Fruit fly (Drosophila melanogaster) whole organism, prepupa: Measurements from ENCODE around the gene Alg13.

Experiments used
- Blimp-1 ChIP-seq: fragments of 200-800 bp; sonication (Bioruptor generic); optimal IDR thresholded peaks from 3 replicates; lab custom pipeline; 2017; ENCODE audit warnings: missing biosample characterization, missing genetic modification characterization, mild to moderate bottlenecking, moderate library complexity, missing genetic modification reagents
- CG10669 ChIP-seq: fragments of 200-800 bp; sonication (Bioruptor generic); optimal IDR thresholded peaks from 3 replicates; lab custom pipeline; 2018; ENCODE audit warnings: missing biosample characterization, mild to moderate bottlenecking, missing genetic modification characterization, moderate library complexity
- CG11294 ChIP-seq: fragments of 200-800 bp; sonication (Bioruptor generic); IDR thresholded peaks from 2 replicates; pipeline ENCODE4 v1.3.6; 2022; ENCODE audit warnings: missing biosample characterization, missing genetic modification characterization
- CG11762 ChIP-seq: fragments of 200-800 bp; sonication (Bioruptor generic); optimal IDR thresholded peaks from 3 replicates; lab custom pipeline; 2016; ENCODE audit warnings: missing biosample characterization, missing genetic modification characterization; ENCODE audit not compliant: insufficient read depth
- CG11902 ChIP-seq: fragments of 200-800 bp; sonication (Bioruptor generic); optimal IDR thresholded peaks from 3 replicates; lab custom pipeline; 2016; ENCODE audit warnings: missing biosample characterization, missing genetic modification characterization
- CG15336 ChIP-seq: fragments of 200-800 bp; sonication (Bioruptor generic); IDR thresholded peaks from 2 replicates; pipeline ENCODE4 v1.3.6; 2022; ENCODE audit warnings: missing biosample characterization, missing genetic modification characterization
- CG16779 ChIP-seq: fragments of 200-800 bp; sonication (Bioruptor generic); optimal IDR thresholded peaks from 3 replicates; lab custom pipeline; 2017; ENCODE audit warnings: missing biosample characterization, mild to moderate bottlenecking, missing genetic modification characterization
- CG3032 ChIP-seq: fragments of 200-800 bp; optimal IDR thresholded peaks from 2 replicates; lab custom pipeline; 2019; ENCODE audit warnings: missing biosample characterization, mild to moderate bottlenecking, missing genetic modification characterization, moderate library complexity
- CG31627 ChIP-seq: fragments of 200-800 bp; sonication (Bioruptor generic); optimal IDR thresholded peaks from 3 replicates; lab custom pipeline; 2016; ENCODE audit warnings: missing biosample characterization, missing genetic modification characterization
- CG32006 ChIP-seq: fragments of 200-800 bp; sonication (Bioruptor generic); optimal IDR thresholded peaks from 3 replicates; lab custom pipeline; 2017; ENCODE audit warnings: missing biosample characterization, mild to moderate bottlenecking, missing genetic modification characterization
- CG34406 ChIP-seq: fragments of 200-800 bp; sonication (Bioruptor generic); optimal IDR thresholded peaks from 3 replicates; lab custom pipeline; 2016; ENCODE audit warnings: missing biosample characterization, missing genetic modification characterization
- CG3919 ChIP-seq: fragments of 200-800 bp; sonication (Bioruptor generic); optimal IDR thresholded peaks from 3 replicates; lab custom pipeline; 2016; ENCODE audit warnings: missing biosample characterization, missing genetic modification characterization
- CG4318 ChIP-seq: fragments of 200-800 bp; sonication (Bioruptor generic); optimal IDR thresholded peaks from 3 replicates; lab custom pipeline; 2017; ENCODE audit warnings: missing biosample characterization, mild to moderate bottlenecking, missing genetic modification characterization
- CG6163 ChIP-seq: fragments of 200-800 bp; sonication (Bioruptor generic); IDR thresholded peaks from 3 replicates; pipeline ENCODE4 v1.3.6; 2022; ENCODE audit warnings: missing biosample characterization, missing genetic modification characterization
- CG6792 ChIP-seq: fragments of 200-800 bp; sonication (Bioruptor generic); optimal IDR thresholded peaks from 3 replicates; lab custom pipeline; 2016; ENCODE audit warnings: missing biosample characterization, missing genetic modification characterization
- CG6808 ChIP-seq: fragments of 200-800 bp; sonication (Bioruptor generic); optimal IDR thresholded peaks from 3 replicates; lab custom pipeline; 2017; ENCODE audit warnings: missing biosample characterization, missing genetic modification characterization, mild to moderate bottlenecking, moderate library complexity, missing genetic modification reagents
- CG6854 ChIP-seq: fragments of 200-800 bp; sonication (Bioruptor generic); optimal IDR thresholded peaks from 2 replicates; lab custom pipeline; 2017; ENCODE audit warnings: missing biosample characterization, mild to moderate bottlenecking, missing genetic modification characterization
- CG7368 ChIP-seq: fragments of 200-800 bp; sonication (Bioruptor generic); optimal IDR thresholded peaks from 3 replicates; lab custom pipeline; 2016; ENCODE audit warnings: missing biosample characterization, missing genetic modification characterization
- CG8632 ChIP-seq: fragments of 200-800 bp; sonication (Bioruptor generic); optimal IDR thresholded peaks from 3 replicates; lab custom pipeline; 2016; ENCODE audit warnings: missing biosample characterization, missing genetic modification characterization
- CG9139 ChIP-seq: fragments of 200-800 bp; sonication (Bioruptor generic); optimal IDR thresholded peaks from 3 replicates; lab custom pipeline; 2017; ENCODE audit warnings: missing biosample characterization, mild to moderate bottlenecking, missing genetic modification characterization
- Eip75B ChIP-seq: fragments of 200-800 bp; sonication (Bioruptor generic); optimal IDR thresholded peaks from 3 replicates; lab custom pipeline; 2016; ENCODE audit warnings: missing biosample characterization, missing genetic modification characterization
- Eip93F ChIP-seq: fragments of 200-800 bp; sonication (Bioruptor generic); optimal IDR thresholded peaks from 2 replicates; lab custom pipeline; 2016; ENCODE audit warnings: missing biosample characterization, mild to moderate bottlenecking, missing genetic modification characterization
- Ets21C ChIP-seq: fragments of 200-800 bp; sonication (Bioruptor generic); optimal IDR thresholded peaks from 3 replicates; lab custom pipeline; 2016; ENCODE audit warnings: missing biosample characterization, missing genetic modification characterization
- Ets96B ChIP-seq: fragments of 200-800 bp; optimal IDR thresholded peaks from 2 replicates; lab custom pipeline; 2019; ENCODE audit warnings: missing biosample characterization, mild to moderate bottlenecking, missing genetic modification characterization, moderate library complexity
- Gug ChIP-seq: fragments of 200-800 bp; sonication (Bioruptor generic); IDR thresholded peaks from 2 replicates; pipeline ENCODE4 v1.3.6; 2022; ENCODE audit warnings: missing biosample characterization, missing genetic modification characterization
- Hr39 ChIP-seq: fragments of 200-800 bp; sonication (Bioruptor generic); optimal IDR thresholded peaks from 2 replicates; lab custom pipeline; 2016; ENCODE audit warnings: missing biosample characterization, missing genetic modification characterization
- Hr4 ChIP-seq: fragments of 200-800 bp; sonication (Bioruptor generic); optimal IDR thresholded peaks from 3 replicates; lab custom pipeline; 2016; ENCODE audit warnings: missing biosample characterization, missing genetic modification characterization
- OdsH ChIP-seq: fragments of 200-800 bp; sonication (Bioruptor generic); optimal IDR thresholded peaks from 3 replicates; lab custom pipeline; 2016; ENCODE audit warnings: missing biosample characterization, missing genetic modification characterization
- Smox ChIP-seq: fragments of 200-800 bp; sonication (Bioruptor generic); optimal IDR thresholded peaks from 3 replicates; lab custom pipeline; 2016; ENCODE audit warnings: missing biosample characterization, missing genetic modification characterization
- Sox102F ChIP-seq: fragments of 200-800 bp; sonication (Bioruptor generic); optimal IDR thresholded peaks from 2 replicates; lab custom pipeline; 2016; ENCODE audit warnings: missing biosample characterization, mild to moderate bottlenecking, missing genetic modification characterization
- Sox15 ChIP-seq: fragments of 200-800 bp; sonication (Bioruptor generic); optimal IDR thresholded peaks from 3 replicates; lab custom pipeline; 2016; ENCODE audit warnings: missing biosample characterization, missing genetic modification characterization
- acj6 ChIP-seq: fragments of 200-800 bp; sonication (Bioruptor generic); optimal IDR thresholded peaks from 3 replicates; lab custom pipeline; 2016; ENCODE audit warnings: missing biosample characterization, missing genetic modification characterization
- cyc ChIP-seq: fragments of 200-800 bp; sonication (Bioruptor generic); optimal IDR thresholded peaks from 3 replicates; lab custom pipeline; 2016; ENCODE audit warnings: missing biosample characterization, missing genetic modification characterization
- dsx ChIP-seq: fragments of 200-800 bp; optimal IDR thresholded peaks from 3 replicates; lab custom pipeline; 2019; ENCODE audit warnings: missing biosample characterization, mild to moderate bottlenecking, missing genetic modification characterization, moderate library complexity; ENCODE audit not compliant: poor library complexity, severe bottlenecking
- eg ChIP-seq: fragments of 200-800 bp; sonication (Bioruptor generic); IDR thresholded peaks from 3 replicates; pipeline ENCODE4 v1.3.6; 2022; ENCODE audit warnings: missing biosample characterization, missing genetic modification characterization
- esn ChIP-seq: fragments of 200-800 bp; sonication (Bioruptor generic); optimal IDR thresholded peaks from 2 replicates; lab custom pipeline; 2016; ENCODE audit warnings: missing biosample characterization, mild to moderate bottlenecking, missing genetic modification characterization, moderate library complexity
- fd59A ChIP-seq: fragments of 200-800 bp; sonication (Bioruptor generic); optimal IDR thresholded peaks from 2 replicates; lab custom pipeline; 2017; ENCODE audit warnings: missing biosample characterization, mild to moderate bottlenecking, missing genetic modification characterization, missing genetic modification reagents
- fkh ChIP-seq: fragments of 200-800 bp; sonication (Bioruptor generic); optimal IDR thresholded peaks from 3 replicates; lab custom pipeline; 2017; ENCODE audit warnings: missing biosample characterization, mild to moderate bottlenecking, missing genetic modification characterization, moderate library complexity
- lz ChIP-seq: fragments of 200-800 bp; sonication (Bioruptor generic); optimal IDR thresholded peaks from 3 replicates; lab custom pipeline; 2016; ENCODE audit warnings: missing biosample characterization, missing genetic modification characterization
- salr ChIP-seq, 2 experiments: fragments of 200-800 bp; sonication (Bioruptor generic); optimal IDR thresholded peaks; 3 replicates each; lab custom pipeline; 2016 to 2018; ENCODE audit warnings: missing biosample characterization in 2 of 2, missing genetic modification characterization in 2 of 2, mild to moderate bottlenecking in 1 of 2
- spab ChIP-seq: fragments of 200-800 bp; sonication (Bioruptor generic); optimal IDR thresholded peaks from 2 replicates; lab custom pipeline; 2017; ENCODE audit warnings: missing biosample characterization, mild to moderate bottlenecking, missing genetic modification characterization, missing genetic modification reagents
- ss ChIP-seq, 2 experiments: fragments of 200-800 bp; sonication (Bioruptor generic); optimal IDR thresholded peaks; 2 replicates in 1 of 2; 3 replicates in 1 of 2; lab custom pipeline; 2017 to 2018; ENCODE audit warnings: mild to moderate bottlenecking in 2 of 2, missing biosample characterization in 2 of 2, missing genetic modification characterization in 2 of 2, moderate library complexity in 1 of 2
- topi ChIP-seq: fragments of 200-800 bp; sonication (Bioruptor generic); optimal IDR thresholded peaks from 3 replicates; lab custom pipeline; 2016; ENCODE audit warnings: missing biosample characterization, missing genetic modification characterization
- vri ChIP-seq: fragments of 200-800 bp; sonication (Bioruptor generic); optimal IDR thresholded peaks from 3 replicates; lab custom pipeline; 2016; ENCODE audit warnings: missing biosample characterization, mild to moderate bottlenecking, missing genetic modification characterization

Alg13 gene

DNA sequence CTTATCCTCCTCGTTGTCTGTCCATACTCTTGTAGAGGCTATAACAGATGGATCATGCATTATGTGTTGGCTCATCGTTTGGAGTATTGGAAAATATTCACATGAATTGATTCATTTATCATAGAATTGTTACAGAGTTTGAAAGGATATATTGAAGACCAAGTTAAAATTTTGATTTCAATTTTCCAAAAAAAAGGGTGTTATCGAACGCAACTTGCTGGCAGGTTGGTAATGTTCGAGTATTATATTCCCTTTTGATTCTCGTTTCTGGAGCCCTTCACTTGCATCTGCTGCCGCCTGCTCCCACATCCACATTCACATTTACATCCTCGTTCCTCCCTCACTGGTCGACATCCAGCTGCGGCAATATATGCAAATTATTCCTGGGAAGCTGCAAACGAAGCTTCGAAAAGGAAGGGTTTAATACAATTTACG, 42.3 kb downstream of the Alg13 start (continued):
- TF ChIP-seq Eip75B (GFP tag; lab: Kevin White, UChicago) (no peak), vri (GFP tag; lab: Kevin White, UChicago) (no peak), salr (GFP tag; optimal IDR thresholded peaks at IDR 0.05; lab: Kevin White, UChicago) (peak in 1 of 2 experiments; percentile 60), CG6163 (GFP tag; lab: Robert Waterston, UW) (peak; percentile 91), CG15336 (GFP tag; lab: Robert Waterston, UW) (peak; percentile 38), CG3919 (GFP tag; lab: Kevin White, UChicago) (peak; percentile 78), CG3032 (tag; lab: Kevin White, UChicago) (peak; percentile 83), cyc (GFP tag; lab: Kevin White, UChicago) (peak; percentile 85), Hr4 (GFP tag; lab: Kevin White, UChicago) (no peak), CG6808 (GFP tag; lab: Kevin White, UChicago) (no peak), fkh (GFP tag; lab: Kevin White, UChicago) (no peak)

DNA sequence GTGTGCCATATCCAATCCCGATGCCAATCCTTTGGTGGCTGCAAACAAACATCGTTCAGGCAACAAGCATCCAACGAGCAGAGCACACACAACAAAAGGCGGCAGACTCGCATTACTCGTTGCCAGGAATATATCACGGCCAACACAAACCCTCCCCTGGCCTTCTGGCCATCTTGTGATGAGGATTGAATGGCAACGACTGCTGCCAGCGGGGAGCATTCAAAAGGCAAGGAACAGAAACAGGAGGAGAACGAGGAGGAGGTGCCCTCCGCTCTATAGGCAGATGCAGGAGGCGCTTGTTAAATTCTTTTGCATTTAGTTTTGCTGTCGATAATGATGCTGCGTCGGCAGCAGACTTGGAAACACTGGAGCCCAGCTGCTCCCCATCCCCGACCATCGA, 42.8 kb downstream of the Alg13 start:
- TF ChIP-seq CG6163 (GFP tag; lab: Robert Waterston, UW): no peak
- peak; percentile 5 for TF ChIP-seq CG6854 (GFP tag; lab: Kevin White, UChicago)

DNA sequence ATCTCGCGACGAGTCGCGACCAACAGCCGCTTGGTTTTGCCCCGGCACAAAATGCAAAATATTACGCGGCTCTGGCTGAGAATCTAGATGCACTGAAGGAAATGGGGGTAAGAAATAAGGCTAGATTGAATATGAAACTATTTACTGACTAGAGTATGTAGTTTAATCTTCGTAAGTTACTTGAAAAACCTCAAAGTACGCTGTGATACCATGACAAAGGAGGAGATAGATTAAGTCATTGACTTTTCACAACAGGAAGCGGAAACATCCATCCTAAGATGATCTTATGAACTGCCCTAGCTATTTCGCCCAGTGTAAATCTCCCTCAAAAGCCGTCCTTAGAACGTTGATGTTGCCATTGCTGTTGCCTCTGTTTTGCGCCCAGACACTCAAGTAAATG, 44.2 kb downstream of the Alg13 start:
- 0 out of 3 replicates have a peak, but pooled peaks have one; percentile 46 for TF ChIP-seq eg
- TF ChIP-seq Sox15 (GFP tag; lab: Kevin White, UChicago): no peak
- no peak for TF ChIP-seq CG11902 (GFP tag; lab: Kevin White, UChicago)
- no peak for TF ChIP-seq vri (GFP tag; lab: Kevin White, UChicago)
- no peak for TF ChIP-seq CG6854 (GFP tag; lab: Kevin White, UChicago)
- TF ChIP-seq CG15336 (GFP tag; lab: Robert Waterston, UW): peak; percentile 59; the same call in 1 of the 2 replicates
- peak; percentile 71 for TF ChIP-seq CG10669 (GFP tag; lab: Kevin White, UChicago)
- peak; percentile 72 for TF ChIP-seq CG6808 (GFP tag; lab: Kevin White, UChicago)
- peak; percentile 61 for TF ChIP-seq Eip75B (GFP tag; lab: Kevin White, UChicago)
- no peak for TF ChIP-seq Ets21C (GFP tag; lab: Kevin White, UChicago)
- peak; percentile 47 for TF ChIP-seq CG16779 (tag; lab: Kevin White, UChicago)
- TF ChIP-seq salr (GFP tag; optimal IDR thresholded peaks at IDR 0.05; lab: Kevin White, UChicago): peak in 1 of 2 experiments; percentile 58
- TF ChIP-seq ss (GFP tag; optimal IDR thresholded peaks at IDR 0.05; lab: Kevin White, UChicago): peak; percentile 39 to 43
- TF ChIP-seq lz (GFP tag; lab: Kevin White, UChicago): peak; percentile 18
- peak; percentile 52 for TF ChIP-seq CG9139 (GFP tag; lab: Kevin White, UChicago)
- peak; percentile 6 for TF ChIP-seq CG31627
- peak; percentile 47 for TF ChIP-seq acj6 (GFP tag; lab: Kevin White, UChicago)
- no peak for TF ChIP-seq cyc (GFP tag; lab: Kevin White, UChicago)
- TF ChIP-seq OdsH: peak; percentile 54
- TF ChIP-seq Smox: no peak
- peak; percentile 9 for TF ChIP-seq Hr39 (GFP tag; lab: Kevin White, UChicago)
- peak; percentile 46; the same call in 1 of the 2 replicates for TF ChIP-seq CG11294 (GFP tag; lab: Robert Waterston, UW)
- peak; percentile 64 for TF ChIP-seq fd59A (GFP tag; lab: Kevin White, UChicago)
- TF ChIP-seq CG3919 (GFP tag; lab: Kevin White, UChicago): peak; percentile 78
- TF ChIP-seq CG8632 (GFP tag; lab: Kevin White, UChicago): no peak
- peak; percentile 37 for TF ChIP-seq CG6792 (GFP tag; lab: Kevin White, UChicago)
- TF ChIP-seq CG7368 (GFP tag; lab: Kevin White, UChicago): peak; percentile 35
- TF ChIP-seq Ets96B (tag; lab: Kevin White, UChicago): peak; percentile 77
- peak; percentile 8 for TF ChIP-seq topi
- peak; percentile 61 for TF ChIP-seq CG32006
- TF ChIP-seq Sox102F: no peak
- peak; percentile 33 for TF ChIP-seq esn
- peak; percentile 40 for TF ChIP-seq CG11762 (GFP tag; lab: Kevin White, UChicago)
- TF ChIP-seq fkh (GFP tag; lab: Kevin White, UChicago): no peak
- TF ChIP-seq Blimp-1: no peak
- TF ChIP-seq CG34406: peak; percentile 31
- TF ChIP-seq spab: peak; percentile 71
- TF ChIP-seq Eip93F (GFP tag; lab: Kevin White, UChicago): no peak
- TF ChIP-seq CG3032 (tag; lab: Kevin White, UChicago): peak; percentile 72
- 0 out of 2 replicates have a peak, but pooled peaks have one; percentile 37 for TF ChIP-seq Gug (GFP tag; lab: Robert Waterston, UW)
- peak; percentile 59 for TF ChIP-seq dsx (GFP tag; lab: Kevin White, UChicago)
- TF ChIP-seq CG4318: no peak
